Fruit fly (Drosophila melanogaster): ENCODE results near the gene mud.
A peak's percentile ranks its signal among the peaks of the same experiment; 100 is the strongest.

Gene mud

DNA sequence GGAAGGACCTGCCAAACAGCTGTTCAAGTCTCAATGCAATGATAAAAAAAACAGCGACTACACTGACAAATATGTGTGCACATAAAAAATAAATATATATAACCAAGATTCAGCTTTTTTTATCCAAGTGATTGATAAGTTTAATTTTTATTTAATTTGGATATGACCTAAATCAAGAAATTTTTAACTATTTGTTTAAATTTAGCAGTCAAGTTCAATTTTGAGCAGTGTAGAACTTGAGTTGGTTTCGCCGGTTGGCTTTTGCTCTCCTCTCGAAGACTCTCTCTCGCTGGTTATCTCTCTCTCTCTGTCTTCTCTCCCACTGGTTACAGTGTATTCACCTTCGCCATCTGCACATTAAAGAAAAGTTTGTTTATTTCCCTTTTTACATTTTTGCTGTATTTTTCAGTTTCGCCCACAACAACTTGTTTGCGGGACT, 29.5 kb upstream of the mud start (continued):
- TF ChIP-seq CG34376 (GFP tag; optimal IDR thresholded peaks at IDR 0.05) (peak; percentile 50), bcd (GFP tag; optimal IDR thresholded peaks at IDR 0.05) (peak; percentile 87), CG34422 (GFP tag; IDR thresholded peaks at IDR 0.05) (peak; percentile 88), CG31224 (GFP tag; IDR thresholded peaks at IDR 0.05) (peak; percentile 81), CG8089 (GFP tag; optimal IDR thresholded peaks at IDR 0.05) (peak; percentile 40), H2.0 (GFP tag; IDR thresholded peaks at IDR 0.05) (peak; percentile 88), CG3281 (GFP tag; optimal IDR thresholded peaks at IDR 0.05) (peak; percentile 88), vnd (GFP tag; IDR thresholded peaks at IDR 0.05; ENCODE audit: partially characterized antibody) (no peak), CG10462 (GFP tag; optimal IDR thresholded peaks at IDR 0.05) (peak; percentile 80), corto (GFP tag; optimal IDR thresholded peaks at IDR 0.05) (peak; percentile 77), HmgZ (tag; optimal IDR thresholded peaks at IDR 0.05) (peak; percentile 79), sim (GFP tag; IDR thresholded peaks at IDR 0.05) (peak; percentile 81), CG11398 (GFP tag; optimal IDR thresholded peaks at IDR 0.05) (no peak), BtbVII (GFP tag; optimal IDR thresholded peaks at IDR 0.05) (peak; percentile 86), CG31388 (GFP tag; optimal IDR thresholded peaks at IDR 0.05) (peak; percentile 66), CG2116 (GFP tag; optimal IDR thresholded peaks at IDR 0.05) (peak; percentile 40), Ada2b (GFP tag; IDR thresholded peaks at IDR 0.05) (peak; percentile 93), CG9932 (GFP tag; IDR thresholded peaks at IDR 0.05) (peak; percentile 85), CG1529 (GFP tag; optimal IDR thresholded peaks at IDR 0.05) (peak; percentile 64), caup (GFP tag; optimal IDR thresholded peaks at IDR 0.05; ENCODE audit: severe bottlenecking) (peak; percentile 85), BEAF-32 (GFP tag; optimal IDR thresholded peaks at IDR 0.05) (no peak), az2 (GFP tag; optimal IDR thresholded peaks at IDR 0.05) (peak; percentile 82), Gug (GFP tag; IDR thresholded peaks at IDR 0.05) (peak; percentile 44; the same call in 2 of the 4 replicates), CG1832 (GFP tag; optimal IDR thresholded peaks at IDR 0.05) (no peak), odd (GFP tag; optimal IDR thresholded peaks at IDR 0.05) (peak; percentile 80), tap (tag; optimal IDR thresholded peaks at IDR 0.05) (peak; percentile 86), onecut (GFP tag; IDR thresholded peaks at IDR 0.05) (peak; percentile 71), stc (GFP tag; IDR thresholded peaks at IDR 0.05) (peak; percentile 85), CG14014 (GFP tag; IDR thresholded peaks at IDR 0.05) (peak; percentile 84), CG33557 (GFP tag; optimal IDR thresholded peaks at IDR 0.05) (peak; percentile 72), Xbp1 (GFP tag; optimal IDR thresholded peaks at IDR 0.05) (peak; percentile 88), CG1603 (tag; optimal IDR thresholded peaks at IDR 0.05) (peak; percentile 28), jigr1 (GFP tag; IDR thresholded peaks at IDR 0.05) (0 out of 3 replicates have a peak, but pooled peaks have one; percentile 44), h (optimal IDR thresholded peaks at IDR 0.05) (no peak), pzg (GFP tag; optimal IDR thresholded peaks at IDR 0.05) (no peak), nau (GFP tag; optimal IDR thresholded peaks at IDR 0.05) (peak; percentile 81), cg (GFP tag; optimal IDR thresholded peaks at IDR 0.05) (no peak), ken (GFP tag; IDR thresholded peaks at IDR 0.05) (peak; percentile 79), da (GFP tag; optimal IDR thresholded peaks at IDR 0.05) (peak; percentile 53), CG1233 (GFP tag; optimal IDR thresholded peaks at IDR 0.05) (peak; percentile 83), Trl (optimal IDR thresholded peaks at IDR 0.05) (peak; percentile 70 to 76), Trl (GFP tag; optimal IDR thresholded peaks at IDR 0.05) (peak; percentile 37), tll (GFP tag; optimal IDR thresholded peaks at IDR 0.05) (no peak), Neu2 (GFP tag; optimal IDR thresholded peaks at IDR 0.05; ENCODE audit: borderline replicate concordance) (no peak), sob (GFP tag; IDR thresholded peaks at IDR 0.05) (peak; percentile 88), repo (GFP tag; optimal IDR thresholded peaks at IDR 0.05) (peak; percentile 35), CG31441 (GFP tag; IDR thresholded peaks at IDR 0.05) (peak; percentile 96), E2f1 (GFP tag; IDR thresholded peaks at IDR 0.05) (peak; percentile 84), CG15696 (tag; optimal IDR thresholded peaks at IDR 0.05) (peak; percentile 75), Dip2 (GFP tag; IDR thresholded peaks at IDR 0.05) (no peak), CG32767 (GFP tag; IDR thresholded peaks at IDR 0.05) (peak; percentile 88)

Measured in whole organism, embryonic.